Worm (Caenorhabditis elegans): ENCODE results near the gene srh-245.

Gene srh-245

DNA sequence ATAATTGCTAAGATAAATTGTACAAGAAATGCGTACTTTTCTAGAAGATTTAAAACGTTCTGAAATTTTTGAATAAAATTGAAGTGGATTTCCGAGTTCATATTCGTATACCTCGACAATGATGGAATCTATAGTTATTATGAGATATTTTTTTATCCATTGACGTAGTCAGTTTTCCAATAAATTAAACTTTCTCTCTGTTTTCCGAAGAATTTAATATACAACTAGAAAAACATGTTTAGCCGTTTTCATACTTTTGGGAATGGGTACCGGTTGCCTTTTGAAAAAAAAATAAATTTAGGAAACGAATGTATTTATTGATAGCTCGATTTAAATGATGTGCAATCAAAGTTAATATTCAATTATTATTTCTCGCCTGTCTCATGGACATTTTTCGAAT, 46.9 kb downstream of the srh-245 start, which contains the start of gene srw-109 (continued):
- no peak for TF ChIP-seq F10B5.3 (tag; optimal IDR thresholded peaks at IDR 0.05)

Measured in whole organism, L4 larva.